Worm (Caenorhabditis elegans) whole organism, L2 larva: Measurements from ENCODE around the gene F32G8.2.

Experiments used
- C34F6.9 ChIP-seq: fragments of 150-350 bp; optimal IDR thresholded peaks from 2 replicates; lab custom pipeline; 2014; ENCODE audit warnings: missing biosample characterization, missing genetic modification characterization
- F13H6.1 ChIP-seq: sonication (generic microtip); optimal IDR thresholded peaks from 2 replicates; lab custom pipeline; 2016; ENCODE audit warnings: missing genetic modification characterization, missing compliant biosample characterization
- R02D3.7 ChIP-seq: fragments of 150-350 bp; optimal IDR thresholded peaks from 2 replicates; lab custom pipeline; 2014; ENCODE audit warnings: missing biosample characterization, missing genetic modification characterization
- Y55F3AM.14 ChIP-seq: fragments of 200-800 bp; sonication (Bioruptor generic); optimal IDR thresholded peaks from 2 replicates; lab custom pipeline; 2018; ENCODE audit warnings: mild to moderate bottlenecking, missing genetic modification characterization, missing compliant biosample characterization
- ZK546.5 ChIP-seq: sonication (generic microtip); optimal IDR thresholded peaks from 2 replicates; lab custom pipeline; 2017; ENCODE audit warnings: missing biosample characterization, missing genetic modification characterization
- alr-1 ChIP-seq: fragments of 150-350 bp; optimal IDR thresholded peaks from 2 replicates; lab custom pipeline; 2014; ENCODE audit warnings: missing biosample characterization, missing genetic modification characterization
- aly-2 ChIP-seq: fragments of 150-350 bp; optimal IDR thresholded peaks from 2 replicates; lab custom pipeline; 2014; ENCODE audit warnings: missing biosample characterization, missing genetic modification characterization
- ama-1 ChIP-seq: fragments of 150-350 bp; optimal IDR thresholded peaks from 2 replicates; lab custom pipeline; 2018; ENCODE audit warnings: inconsistent platforms
- blmp-1 ChIP-seq: sonication (generic microtip); optimal IDR thresholded peaks from 2 replicates; lab custom pipeline; 2017; ENCODE audit warnings: missing genetic modification characterization, mild to moderate bottlenecking, missing compliant biosample characterization, antibody characterized with exemption, moderate library complexity; ENCODE audit not compliant: insufficient read depth
- ceh-16 ChIP-seq: fragments of 150-350 bp; optimal IDR thresholded peaks from 2 replicates; lab custom pipeline; 2014; ENCODE audit warnings: missing biosample characterization, missing genetic modification characterization
- ceh-82 ChIP-seq: fragments of 150-350 bp; optimal IDR thresholded peaks from 2 replicates; lab custom pipeline; 2014; ENCODE audit warnings: missing biosample characterization, missing genetic modification characterization
- dmd-4 ChIP-seq: sonication (generic microtip); optimal IDR thresholded peaks from 2 replicates; lab custom pipeline; 2017; ENCODE audit warnings: missing biosample characterization, missing genetic modification characterization
- egl-27 ChIP-seq: sonication (generic microtip); optimal IDR thresholded peaks from 3 replicates; lab custom pipeline; 2017; ENCODE audit warnings: missing biosample characterization, missing genetic modification reagents, missing genetic modification characterization
- elt-1 ChIP-seq: fragments of 150-350 bp; optimal IDR thresholded peaks from 2 replicates; lab custom pipeline; 2014; ENCODE audit warnings: missing biosample characterization, missing genetic modification characterization
- gmeb-1 ChIP-seq: fragments of 150-350 bp; optimal IDR thresholded peaks from 2 replicates; lab custom pipeline; 2014; ENCODE audit warnings: missing biosample characterization, missing genetic modification characterization
- mab-5 ChIP-seq: fragments of 150-350 bp; optimal IDR thresholded peaks from 2 replicates; lab custom pipeline; 2014; ENCODE audit warnings: missing biosample characterization, missing genetic modification characterization
- mbf-1 ChIP-seq: sonication (generic microtip); optimal IDR thresholded peaks from 2 replicates; lab custom pipeline; 2017; ENCODE audit warnings: missing biosample characterization, missing genetic modification characterization
- nhr-10 ChIP-seq: sonication (generic microtip); optimal IDR thresholded peaks from 2 replicates; lab custom pipeline; 2017; ENCODE audit warnings: missing biosample characterization, missing genetic modification characterization
- nhr-12 ChIP-seq: fragments of 150-350 bp; optimal IDR thresholded peaks from 2 replicates; lab custom pipeline; 2014; ENCODE audit warnings: missing biosample characterization, missing genetic modification characterization
- nhr-129 ChIP-seq: fragments of 150-350 bp; optimal IDR thresholded peaks from 2 replicates; lab custom pipeline; 2014; ENCODE audit warnings: missing biosample characterization, missing genetic modification characterization
- nhr-21 ChIP-seq: fragments of 150-350 bp; optimal IDR thresholded peaks from 2 replicates; lab custom pipeline; 2014; ENCODE audit warnings: missing biosample characterization, missing genetic modification characterization
- nhr-237 ChIP-seq: fragments of 150-350 bp; optimal IDR thresholded peaks from 2 replicates; lab custom pipeline; 2014; ENCODE audit warnings: missing biosample characterization, missing genetic modification characterization
- nhr-25 ChIP-seq: fragments of 150-350 bp; sonication (generic microtip); optimal IDR thresholded peaks from 3 replicates; lab custom pipeline; 2014; ENCODE audit warnings: missing biosample characterization, missing genetic modification characterization
- nhr-6 ChIP-seq: fragments of 150-350 bp; optimal IDR thresholded peaks from 2 replicates; lab custom pipeline; 2014; ENCODE audit warnings: missing biosample characterization, missing genetic modification characterization
- nhr-77 ChIP-seq: fragments of 150-350 bp; optimal IDR thresholded peaks from 2 replicates; lab custom pipeline; 2014; ENCODE audit warnings: missing biosample characterization, missing genetic modification characterization
- sem-4 ChIP-seq: fragments of 150-350 bp; optimal IDR thresholded peaks from 2 replicates; lab custom pipeline; 2014; ENCODE audit warnings: missing biosample characterization, missing genetic modification reagents, missing genetic modification characterization
- sma-3 ChIP-seq: sonication (generic microtip); optimal IDR thresholded peaks from 2 replicates; lab custom pipeline; 2016; ENCODE audit warnings: missing genetic modification reagents, missing genetic modification characterization, missing compliant biosample characterization
- sma-9 ChIP-seq, 2 experiments: fragments of 150-350 bp in 1 of 2; sonication (generic microtip) in 1 of 2; optimal IDR thresholded peaks; 2 replicates each; lab custom pipeline; 2014 to 2016; ENCODE audit warnings: missing genetic modification characterization in 2 of 2, mild to moderate bottlenecking in 1 of 2, missing biosample characterization in 1 of 2, missing compliant biosample characterization in 1 of 2, missing genetic modification reagents in 1 of 2, moderate library complexity in 1 of 2
- snpc-4 ChIP-seq: fragments of 150-350 bp; optimal IDR thresholded peaks from 2 replicates; lab custom pipeline; 2014; ENCODE audit warnings: missing biosample characterization, missing genetic modification characterization
- unc-39 ChIP-seq: fragments of 150-350 bp; optimal IDR thresholded peaks from 2 replicates; lab custom pipeline; 2014; ENCODE audit warnings: missing biosample characterization, missing genetic modification characterization
- unc-55 ChIP-seq: fragments of 150-350 bp; sonication (generic microtip); optimal IDR thresholded peaks from 3 replicates; lab custom pipeline; 2014; ENCODE audit warnings: missing biosample characterization, missing genetic modification reagents, missing genetic modification characterization
- unc-62 ChIP-seq: fragments of 150-350 bp; optimal IDR thresholded peaks from 2 replicates; lab custom pipeline; 2014; ENCODE audit warnings: missing biosample characterization, missing genetic modification reagents, missing genetic modification characterization
- zag-1 ChIP-seq: fragments of 150-350 bp; optimal IDR thresholded peaks from 2 replicates; lab custom pipeline; 2014; ENCODE audit warnings: missing biosample characterization, missing genetic modification characterization
- ztf-11 ChIP-seq: sonication (generic microtip); optimal IDR thresholded peaks from 2 replicates; lab custom pipeline; 2017; ENCODE audit warnings: missing biosample characterization, missing genetic modification characterization
- ztf-4 ChIP-seq: fragments of 150-350 bp; optimal IDR thresholded peaks from 2 replicates; lab custom pipeline; 2014; ENCODE audit warnings: missing biosample characterization, missing genetic modification characterization

The F32G8.2 gene

DNA sequence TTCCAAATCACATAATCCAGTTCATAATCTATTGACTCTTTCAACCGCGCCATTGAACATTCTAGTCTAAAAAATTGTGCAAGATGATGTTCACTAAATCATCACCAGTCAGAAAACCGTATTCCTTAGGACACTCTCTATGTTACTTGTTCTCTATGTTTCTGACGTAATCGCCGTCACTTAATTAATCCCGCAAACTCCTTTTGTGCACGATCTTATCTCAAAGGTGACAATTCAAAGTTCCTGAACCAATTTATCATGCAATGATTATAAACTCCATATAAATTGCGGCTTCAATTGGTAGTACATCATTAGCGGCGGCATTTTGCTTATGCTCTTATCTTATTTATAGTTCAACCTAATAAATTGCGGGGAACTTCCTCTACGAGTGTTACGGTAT is 13.0 kb downstream of the F32G8.2 start:
- TF ChIP-seq nhr-10 (no peak), nhr-21 (tag; lab: Kevin White, UChicago) (no peak), unc-39 (tag; lab: Kevin White, UChicago) (no peak), aly-2 (tag; lab: Kevin White, UChicago) (no peak), nhr-6 (no peak), sem-4 (tag; lab: Kevin White, UChicago) (no peak), ceh-16 (tag; lab: Kevin White, UChicago) (no peak), gmeb-1 (no peak), ztf-11 (tag; lab: Kevin White, UChicago) (no peak), ama-1 (lab: Kevin White, UChicago) (no peak), C34F6.9 (no peak), elt-1 (tag; lab: Kevin White, UChicago) (no peak)

DNA sequence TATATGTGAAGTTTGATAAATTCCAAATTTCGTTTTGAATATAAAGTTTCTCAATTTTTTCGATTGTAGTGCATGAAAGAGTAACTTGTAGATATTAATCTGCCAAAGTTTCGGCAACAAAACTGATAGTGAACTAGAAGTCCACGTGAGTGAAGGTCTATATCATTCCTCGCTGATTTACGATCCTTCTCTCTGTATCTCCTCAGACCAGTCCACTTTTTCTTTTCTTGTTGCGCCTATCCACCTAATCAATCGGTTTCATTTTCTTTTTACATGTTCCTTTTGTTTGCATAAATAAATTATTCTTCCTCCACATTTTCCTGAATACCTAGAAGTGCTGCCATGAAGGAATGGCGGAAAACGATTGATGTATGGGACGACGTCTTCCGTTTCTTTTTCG is 14.3 kb downstream of the F32G8.2 start:
- TF ChIP-seq ZK546.5 (no peak), blmp-1 (tag; lab: Kevin White, UChicago) (peak; percentile 17)

DNA sequence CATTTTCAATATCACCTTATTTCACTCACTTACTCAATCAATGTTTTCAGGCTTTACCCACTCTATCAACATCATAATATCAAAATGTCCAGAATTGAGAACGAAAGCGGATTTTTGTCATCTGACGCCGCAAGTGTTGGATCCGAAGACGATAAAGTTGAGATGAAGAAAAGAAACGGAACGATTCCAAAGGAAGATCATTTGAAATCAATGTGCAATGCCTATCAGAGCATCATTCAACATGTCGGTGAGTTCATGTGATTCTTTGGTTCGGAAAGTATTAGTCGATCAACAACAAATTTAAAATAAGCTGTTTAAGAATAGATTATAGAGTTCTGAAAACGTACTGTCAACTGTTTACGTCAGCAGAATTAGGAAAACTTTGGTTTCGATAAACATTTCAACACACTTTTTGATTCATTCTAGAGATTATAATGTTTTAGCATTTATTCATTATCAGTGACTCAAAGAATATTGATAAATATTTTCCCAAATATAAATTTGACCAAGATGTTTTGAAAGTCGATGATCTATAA is 15.1 kb downstream of the F32G8.2 start, which contains the start of gene cat-4:
TSS of gene cat-4 (plus strand) at position 51 of the 536 bp plus-strand sequence.
- TF ChIP-seq gmeb-1, result peak; percentile 19
- no peak for TF ChIP-seq nhr-77 (tag; lab: Kevin White, UChicago)
- TF ChIP-seq sma-9 (GFP tag; optimal IDR thresholded peaks at IDR 0.05; lab: Kevin White, UChicago), result peak; percentile 50
- TF ChIP-seq sma-9 (tag; optimal IDR thresholded peaks at IDR 0.05; lab: Kevin White, UChicago), result no peak

DNA sequence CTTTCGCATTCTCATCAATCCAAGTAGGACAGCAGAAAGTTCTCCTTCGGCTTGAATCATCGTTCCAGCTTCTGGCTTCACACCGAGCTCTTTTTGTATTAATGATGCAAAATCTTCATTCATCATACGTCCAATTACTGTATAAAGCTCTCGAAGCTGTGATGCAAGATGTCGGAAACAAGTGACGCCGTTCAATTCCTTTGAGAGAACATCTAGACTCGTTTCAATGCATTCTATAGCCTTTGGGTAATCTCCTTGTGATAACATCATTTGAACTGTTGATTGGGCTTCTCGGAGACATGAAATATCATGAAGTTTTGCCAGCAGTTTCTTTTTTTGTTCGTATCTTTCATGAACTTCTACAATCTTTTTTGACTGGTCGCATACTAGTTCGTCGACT is 18.7 kb downstream of the F32G8.2 start:
- no peak for TF ChIP-seq zag-1 (tag; lab: Kevin White, UChicago)
- TF ChIP-seq ama-1 (lab: Kevin White, UChicago), result no peak
- TF ChIP-seq nhr-6, result no peak
- no peak for TF ChIP-seq nhr-237 (tag; lab: Kevin White, UChicago)
- TF ChIP-seq elt-1 (tag; lab: Kevin White, UChicago), result no peak
- no peak for TF ChIP-seq dmd-4
- TF ChIP-seq alr-1 (tag; lab: Kevin White, UChicago), result no peak

ce11 chrV:10571523-10571922 is 21.7 kb downstream of the F32G8.2 start:
- TF ChIP-seq sma-3 (GFP tag; lab: Kevin White, UChicago) (peak; percentile 21), C34F6.9 (no peak)

- TF ChIP-seq nhr-6, result no peak
- TF ChIP-seq unc-55 (GFP tag; lab: Kevin White, UChicago), result no peak
- TF ChIP-seq nhr-25 (tag; lab: Kevin White, UChicago), result no peak
- no peak for TF ChIP-seq ceh-82 (tag; lab: Kevin White, UChicago)
- TF ChIP-seq nhr-129 (tag; lab: Kevin White, UChicago), result no peak
- TF ChIP-seq snpc-4, result no peak
- no peak for TF ChIP-seq mbf-1 (tag; lab: Kevin White, UChicago)
- no peak for TF ChIP-seq nhr-12 (tag; lab: Kevin White, UChicago)
- TF ChIP-seq nhr-77 (tag; lab: Kevin White, UChicago), result no peak
- no peak for TF ChIP-seq ama-1 (lab: Kevin White, UChicago)
- TF ChIP-seq sma-9 (GFP tag; optimal IDR thresholded peaks at IDR 0.05; lab: Kevin White, UChicago), result no peak
- no peak for TF ChIP-seq sma-9 (tag; optimal IDR thresholded peaks at IDR 0.05; lab: Kevin White, UChicago)
- TF ChIP-seq sem-4 (tag; lab: Kevin White, UChicago), result no peak
These were observed 22.8 kb downstream of the F32G8.2 start, which contains the start of gene del-6 for ce11 chrV:10572614-10573013. Gene del-6, plus strand, starts transcription at chrV:10572914.

DNA sequence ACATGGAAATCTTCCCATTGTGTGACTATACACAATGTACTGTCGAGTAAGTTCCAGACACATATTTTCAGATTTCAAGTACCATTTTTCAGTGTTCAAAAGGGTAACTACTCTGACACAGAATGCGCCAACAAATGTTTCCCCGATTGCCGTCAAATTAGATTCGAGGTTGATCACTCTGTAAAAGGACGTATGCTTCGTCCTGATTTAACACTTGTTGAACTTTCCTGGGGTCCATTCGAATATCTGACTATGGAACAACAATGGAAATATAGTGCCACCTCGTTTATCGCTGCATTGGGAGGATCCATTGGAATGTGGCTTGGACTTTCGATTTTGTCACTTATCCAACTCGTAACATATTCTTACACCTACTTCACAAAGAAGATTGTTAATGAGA is 24.4 kb downstream of the F32G8.2 start:
- TF ChIP-seq nhr-6 (no peak), unc-62 (no peak), dmd-4 (no peak), sma-3 (GFP tag; lab: Kevin White, UChicago) (no peak), F13H6.1 (tag; lab: Kevin White, UChicago) (no peak), ZK546.5 (no peak), mbf-1 (tag; lab: Kevin White, UChicago) (no peak), ceh-82 (tag; lab: Kevin White, UChicago) (no peak), aly-2 (tag; lab: Kevin White, UChicago) (no peak), nhr-21 (tag; lab: Kevin White, UChicago) (no peak), nhr-77 (tag; lab: Kevin White, UChicago) (no peak), nhr-129 (tag; lab: Kevin White, UChicago) (no peak), mab-5 (no peak), snpc-4 (no peak), nhr-237 (tag; lab: Kevin White, UChicago) (no peak), Y55F3AM.14 (no peak), ztf-4 (tag; lab: Kevin White, UChicago) (no peak), R02D3.7 (tag; lab: Kevin White, UChicago) (no peak), egl-27 (tag; lab: Kevin White, UChicago) (no peak)
